Worm (Caenorhabditis elegans): ENCODE measurements around the gene dnj-9.
A peak's percentile ranks its signal among the peaks of the same experiment; 100 is the strongest.

Gene dnj-9

ce11 chrII:4888527-4889487 is 37.0 kb downstream of the dnj-9 start, which contains the start of gene pgm-1:
TSS of gene pgm-1 (plus strand) at chrII:4889437.
- TF ChIP-seq egl-27 (tag; optimal IDR thresholded peaks at IDR 0.05) (no peak), nhr-41 (GFP tag; IDR thresholded peaks at IDR 0.05) (no peak), tra-1 (GFP tag; IDR thresholded peaks at IDR 0.05) (0 out of 2 replicates have a peak, but pooled peaks have one; percentile 29), Y105C5A.15 (GFP tag; IDR thresholded peaks at IDR 0.05) (no peak), skn-1 (tag; optimal IDR thresholded peaks at IDR 0.05) (no peak), ceh-82 (tag; optimal IDR thresholded peaks at IDR 0.05) (no peak), ctbp-1 (GFP tag; IDR thresholded peaks at IDR 0.05) (no peak), pha-4 (GFP tag; IDR thresholded peaks at IDR 0.05) (0 out of 2 replicates have a peak, but pooled peaks have one; percentile 11), pha-4 (tag; optimal IDR thresholded peaks at IDR 0.05) (no peak), nhr-48 (tag; optimal IDR thresholded peaks at IDR 0.05) (no peak), fkh-10 (GFP tag; optimal IDR thresholded peaks at IDR 0.05) (no peak), daf-8 (GFP tag; IDR thresholded peaks at IDR 0.05) (no peak), ama-1 (optimal IDR thresholded peaks at IDR 0.05) (peak; percentile 56), ceh-20 (GFP tag; IDR thresholded peaks at IDR 0.05) (0 out of 2 replicates have a peak, but pooled peaks have one; percentile 14), mep-1 (tag; optimal IDR thresholded peaks at IDR 0.05) (peak; percentile 9), ceh-32 (tag; optimal IDR thresholded peaks at IDR 0.05; ENCODE audit: poor library complexity) (no peak), lsy-2 (tag; optimal IDR thresholded peaks at IDR 0.05) (peak in 1 of 2 experiments; percentile 44), egl-43 (GFP tag; IDR thresholded peaks at IDR 0.05) (no peak), nhr-11 (tag; optimal IDR thresholded peaks at IDR 0.05) (peak; percentile 61), hif-1 (tag; optimal IDR thresholded peaks at IDR 0.05) (peak in 1 of 2 experiments; percentile 72), hmg-1.1 (GFP tag; IDR thresholded peaks at IDR 0.05) (peak; percentile 57; the same call in 1 of the 2 replicates), ces-1 (GFP tag; optimal IDR thresholded peaks at IDR 0.05) (no peak), nhr-28 (tag; optimal IDR thresholded peaks at IDR 0.05) (peak; percentile 97), spr-1 (tag; optimal IDR thresholded peaks at IDR 0.05) (no peak), dve-1 (tag; optimal IDR thresholded peaks at IDR 0.05; ENCODE audit: insufficient read depth) (peak; percentile 4), daf-19 (GFP tag; conservative IDR thresholded peaks at IDR 0.05) (no peak), hlh-11 (tag; optimal IDR thresholded peaks at IDR 0.05) (peak; percentile 72), daf-16 (GFP tag; optimal IDR thresholded peaks at IDR 0.05) (peak in 1 of 2 experiments; percentile 64), daf-16 (tag; optimal IDR thresholded peaks at IDR 0.05) (peak; percentile 43)

- TF ChIP-seq nhr-48 (tag; optimal IDR thresholded peaks at IDR 0.05) (no peak), aha-1 (tag) (peak; percentile 65), mxl-2 (GFP tag; conservative IDR thresholded peaks at IDR 0.05) (0 out of 2 replicates have a peak, but pooled peaks have one; percentile 28), ceh-82 (tag; optimal IDR thresholded peaks at IDR 0.05) (no peak), nhr-28 (tag; optimal IDR thresholded peaks at IDR 0.05) (peak; percentile 56), lin-13 (GFP tag; optimal IDR thresholded peaks at IDR 0.05) (peak; percentile 57), D1046.2 (GFP tag; IDR thresholded peaks at IDR 0.05) (no peak), dmd-8 (GFP tag; IDR thresholded peaks at IDR 0.05) (0 out of 2 replicates have a peak, but pooled peaks have one; percentile 4), rbr-2 (tag; optimal IDR thresholded peaks at IDR 0.05) (no peak), nhr-41 (GFP tag; IDR thresholded peaks at IDR 0.05) (no peak), dve-1 (tag; optimal IDR thresholded peaks at IDR 0.05; ENCODE audit: insufficient read depth) (peak; percentile 86), hlh-30 (tag; optimal IDR thresholded peaks at IDR 0.05; ENCODE audit: insufficient read depth) (peak; percentile 10), lsy-2 (tag; optimal IDR thresholded peaks at IDR 0.05) (peak in 1 of 2 experiments; percentile 61), skn-1 (tag; optimal IDR thresholded peaks at IDR 0.05) (no peak), mes-2 (tag; optimal IDR thresholded peaks at IDR 0.05; ENCODE audit: poor library complexity, severe bottlenecking) (no peak), T26A8.4 (GFP tag; IDR thresholded peaks at IDR 0.05) (peak; percentile 48; the same call in 1 of the 2 replicates), F37D6.2 (tag; optimal IDR thresholded peaks at IDR 0.05) (no peak), pqm-1 (tag; optimal IDR thresholded peaks at IDR 0.05) (no peak), ZK546.5 (tag; optimal IDR thresholded peaks at IDR 0.05) (no peak), ztf-11 (tag; optimal IDR thresholded peaks at IDR 0.05) (no peak), aly-2 (tag; optimal IDR thresholded peaks at IDR 0.05) (no peak), ctbp-1 (GFP tag; IDR thresholded peaks at IDR 0.05) (0 out of 2 replicates have a peak, but pooled peaks have one; percentile 19), mdt-29 (GFP tag; IDR thresholded peaks at IDR 0.05) (peak; percentile 39; the same call in 1 of the 2 replicates), lin-38 (GFP tag; IDR thresholded peaks at IDR 0.05) (peak; percentile 48), F10B5.3 (tag; optimal IDR thresholded peaks at IDR 0.05) (no peak)
Measured at ce11 chrII:4891012-4891775, 39.3 kb downstream of the dnj-9 start, which contains the start of gene gst-9. TSS of gene gst-9 (plus strand) at chrII:4891585.
